Fruit fly (Drosophila melanogaster) whole organism, pupa: ENCODE data around the gene Sec63.

Source experiments
- CG8301 ChIP-seq: fragments of 200-800 bp; sonication (Bioruptor generic); optimal IDR thresholded peaks from 2 replicates; lab custom pipeline; 2018; ENCODE audit warnings: missing biosample characterization, mild to moderate bottlenecking, missing genetic modification characterization
- D1 ChIP-seq: fragments of 200-800 bp; sonication (Bioruptor generic); optimal IDR thresholded peaks from 2 replicates; lab custom pipeline; 2018; ENCODE audit warnings: missing biosample characterization, mild to moderate bottlenecking, missing genetic modification characterization, moderate library complexity
- EcR ChIP-seq: fragments of 200-800 bp; sonication (Bioruptor generic); optimal IDR thresholded peaks from 3 replicates; lab custom pipeline; 2019; ENCODE audit warnings: missing biosample characterization, missing genetic modification characterization, mild to moderate bottlenecking, moderate library complexity, missing genetic modification reagents
- Pif1B ChIP-seq: fragments of 200-800 bp; sonication (Bioruptor generic); optimal IDR thresholded peaks from 3 replicates; lab custom pipeline; 2016; ENCODE audit warnings: missing biosample characterization, missing genetic modification characterization
- rn ChIP-seq: fragments of 200-800 bp; sonication (Bioruptor generic); IDR thresholded peaks from 2 replicates; pipeline ENCODE4 v1.3.6; 2022; ENCODE audit warnings: missing biosample characterization, missing genetic modification characterization

dm6 chr3L:7387814-7388213 lies 27.5 kb downstream of the Sec63 start, which contains the start of gene CG8564:
- no peak for TF ChIP-seq rn
- TF ChIP-seq Pif1B: no peak
- TF ChIP-seq D1 (tag; lab: Kevin White, UChicago): no peak
- no peak for TF ChIP-seq EcR (GFP tag; lab: Kevin White, UChicago)
- no peak for TF ChIP-seq CG8301 (tag; lab: Kevin White, UChicago)
